Worm (Caenorhabditis elegans) whole organism, L4/young adult: ENCODE results near the gene R151.1.

Experiments
- W03F9.2 ChIP-seq: fragments of 150-350 bp; optimal IDR thresholded peaks from 2 replicates; lab custom pipeline; 2014; ENCODE audit warnings: missing biosample characterization, missing genetic modification characterization
- him-1 ChIP-seq: sonication (generic microtip); optimal IDR thresholded peaks from 2 replicates; lab custom pipeline; 2016; ENCODE audit warnings: missing genotype, missing genetic modification reagents, missing genetic modification characterization, missing compliant biosample characterization

DNA sequence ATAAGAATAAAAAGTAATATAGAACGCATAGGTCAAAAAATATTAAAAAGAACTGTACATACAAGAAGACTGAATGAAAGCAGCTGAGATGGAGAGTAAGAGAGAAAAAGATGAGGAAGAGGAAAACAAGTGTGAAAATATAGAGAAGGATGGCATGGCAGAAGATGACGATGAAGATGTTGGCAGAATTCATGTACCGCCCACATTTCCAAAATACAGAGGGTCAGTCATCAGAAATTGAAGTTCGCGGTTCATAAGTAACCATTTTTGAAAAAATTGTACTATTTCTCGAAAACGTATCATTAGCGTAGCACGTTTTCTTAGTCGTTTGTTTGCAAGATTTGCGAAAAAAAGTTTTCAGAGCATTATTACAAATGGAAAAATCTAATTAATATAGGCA lies 31.4 kb downstream of the R151.1 start, which contains the start of gene zmp-6:
- no peak for TF ChIP-seq him-1 (tag; lab: Kevin White, UChicago)
- no peak for TF ChIP-seq W03F9.2 (tag; lab: Kevin White, UChicago)
